Worm (Caenorhabditis elegans) whole organism, young adult: Measurements from ENCODE around the gene F16G10.13.

Experiments
- Y53F4B.3 ChIP-seq: fragments of 200-800 bp; sonication (Bioruptor generic); IDR thresholded peaks from 2 replicates; pipeline ENCODE4 v1.3.6; 2022; ENCODE audit warnings: missing genetic modification reagents, missing genetic modification characterization, missing compliant biosample characterization
- madf-3 ChIP-seq: fragments of 200-800 bp; sonication (Bioruptor generic); IDR thresholded peaks from 2 replicates; pipeline ENCODE4 v1.3.6; 2022; ENCODE audit warnings: missing genetic modification reagents, missing genetic modification characterization, missing compliant biosample characterization

DNA sequence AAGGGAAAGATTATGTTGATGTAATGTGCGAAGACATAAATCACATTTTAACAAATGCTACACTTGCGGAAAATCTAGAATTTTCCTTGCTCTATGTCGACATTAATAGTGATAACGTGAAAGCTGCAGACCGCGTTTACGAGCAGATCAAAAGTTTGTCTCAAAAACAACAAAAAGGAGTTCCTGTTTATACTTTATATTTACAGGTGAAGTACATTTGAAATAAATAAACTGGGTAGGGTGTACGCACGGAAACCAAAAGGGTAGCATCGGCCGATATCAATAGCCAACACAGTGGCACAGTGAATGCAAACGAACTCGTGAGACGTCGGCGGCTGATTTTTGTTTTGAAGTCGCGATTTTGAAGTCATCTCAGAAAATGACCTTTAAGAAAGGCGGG, 26.7 kb upstream of the F16G10.13 start:
- TF ChIP-seq madf-3 (no peak), Y53F4B.3 (GFP tag; lab: Robert Waterston, UW) (no peak)
